Worm (Caenorhabditis elegans) whole organism, L4 larva: ENCODE results near the gene Y53G8AL.3.

Source experiments
- F26F4.8 ChIP-seq: fragments of 200-800 bp; sonication (Bioruptor generic); conservative IDR thresholded peaks from 2 replicates; pipeline ENCODE4 v1.3.6; 2022; ENCODE audit warnings: missing genetic modification characterization, missing compliant biosample characterization
- F37D6.2 ChIP-seq: sonication (generic microtip); optimal IDR thresholded peaks from 2 replicates; lab custom pipeline; 2016; ENCODE audit warnings: mild to moderate bottlenecking, missing genetic modification characterization, missing compliant biosample characterization
- Y48G9A.11 ChIP-seq: fragments of 200-800 bp; sonication (Bioruptor generic); IDR thresholded peaks from 2 replicates; pipeline ENCODE4 v1.3.6; 2022; ENCODE audit warnings: missing genetic modification reagents, missing genetic modification characterization, missing compliant biosample characterization
- Y5F2A.4 ChIP-seq: fragments of 200-800 bp; sonication (Bioruptor generic); optimal IDR thresholded peaks from 2 replicates; lab custom pipeline; 2018; ENCODE audit warnings: mild to moderate bottlenecking, missing genetic modification characterization, missing compliant biosample characterization
- ZK337.2 ChIP-seq: fragments of 200-800 bp; sonication (Bioruptor generic); IDR thresholded peaks from 2 replicates; pipeline ENCODE4 v1.3.6; 2022; ENCODE audit warnings: missing genetic modification reagents, missing genetic modification characterization, missing compliant biosample characterization
- aha-1 ChIP-seq: fragments of 150-350 bp; peaks from one replicate; lab custom pipeline; 2014; ENCODE audit warnings: missing biosample characterization, missing genetic modification characterization
- aly-2 ChIP-seq: sonication (generic microtip); optimal IDR thresholded peaks from 2 replicates; lab custom pipeline; 2018; ENCODE audit warnings: missing biosample characterization, missing genetic modification characterization
- attf-4 ChIP-seq: sonication (generic microtip); optimal IDR thresholded peaks from 3 replicates; lab custom pipeline; 2017; ENCODE audit warnings: missing biosample characterization, missing genetic modification characterization
- ceh-28 ChIP-seq: fragments of 150-350 bp; optimal IDR thresholded peaks from 2 replicates; lab custom pipeline; 2014; ENCODE audit warnings: missing biosample characterization, missing genetic modification reagents, missing genetic modification characterization
- ceh-82 ChIP-seq: sonication (generic microtip); optimal IDR thresholded peaks from 2 replicates; lab custom pipeline; 2017; ENCODE audit warnings: missing biosample characterization, missing genetic modification characterization
- ces-1 ChIP-seq: fragments of 150-350 bp; sonication (generic microtip); optimal IDR thresholded peaks from 4 replicates; lab custom pipeline; 2014; ENCODE audit warnings: missing biosample characterization, missing genetic modification reagents, missing genetic modification characterization
- ctbp-1 ChIP-seq: fragments of 200-800 bp; sonication (Bioruptor generic); IDR thresholded peaks from 2 replicates; pipeline ENCODE4 v1.3.6; 2022; ENCODE audit warnings: missing genetic modification reagents, missing genetic modification characterization, missing compliant biosample characterization
- daf-16 ChIP-seq, 3 experiments: sonication (generic microtip); optimal IDR thresholded peaks; 2 replicates each; lab custom pipeline; 2016 to 2017; ENCODE audit warnings: missing genetic modification characterization in 3 of 3, missing genetic modification reagents in 3 of 3, mild to moderate bottlenecking in 2 of 3, missing compliant biosample characterization in 2 of 3, missing biosample characterization in 1 of 3, moderate library complexity in 1 of 3
- dpl-1 ChIP-seq: fragments of 150-350 bp; optimal IDR thresholded peaks from 2 replicates; lab custom pipeline; 2014; ENCODE audit warnings: missing biosample characterization, missing genetic modification reagents, missing genetic modification characterization
- egl-27 ChIP-seq: sonication (generic microtip); optimal IDR thresholded peaks from 3 replicates; lab custom pipeline; 2017; ENCODE audit warnings: missing biosample characterization, missing genetic modification reagents, missing genetic modification characterization
- egl-43 ChIP-seq: fragments of 200-800 bp; sonication (Bioruptor generic); IDR thresholded peaks from 2 replicates; pipeline ENCODE4 v1.3.6; 2022; ENCODE audit warnings: missing genetic modification reagents, missing genetic modification characterization, missing compliant biosample characterization
- fkh-10 ChIP-seq: fragments of 150-350 bp; optimal IDR thresholded peaks from 2 replicates; lab custom pipeline; 2014; ENCODE audit warnings: missing biosample characterization, missing genetic modification reagents, missing genetic modification characterization
- fos-1 ChIP-seq: fragments of 150-350 bp; optimal IDR thresholded peaks from 2 replicates; lab custom pipeline; 2014; ENCODE audit warnings: missing biosample characterization, missing genetic modification characterization
- hlh-30 ChIP-seq: sonication (generic microtip); optimal IDR thresholded peaks from 2 replicates; lab custom pipeline; 2017; ENCODE audit warnings: antibody characterized with exemption, mild to moderate bottlenecking, missing genetic modification characterization, missing compliant biosample characterization; ENCODE audit not compliant: insufficient read depth
- madf-9 ChIP-seq: fragments of 200-800 bp; sonication (Bioruptor generic); conservative IDR thresholded peaks from 2 replicates; pipeline ENCODE4 v1.3.6; 2022; ENCODE audit warnings: missing genetic modification reagents, missing genetic modification characterization, missing compliant biosample characterization
- mes-2 ChIP-seq: sonication (generic microtip); optimal IDR thresholded peaks from 2 replicates; lab custom pipeline; 2016; ENCODE audit warnings: missing genotype, mild to moderate bottlenecking, missing genetic modification characterization, missing compliant biosample characterization; ENCODE audit not compliant: poor library complexity, severe bottlenecking
- nhr-111 ChIP-seq: fragments of 200-800 bp; sonication (Bioruptor generic); optimal IDR thresholded peaks from 2 replicates; lab custom pipeline; 2018; ENCODE audit warnings: mild to moderate bottlenecking, missing genetic modification characterization, missing compliant biosample characterization
- nhr-48 ChIP-seq: sonication (generic microtip); optimal IDR thresholded peaks from 2 replicates; lab custom pipeline; 2016; ENCODE audit warnings: mild to moderate bottlenecking, missing genetic modification characterization, missing compliant biosample characterization
- nhr-76 ChIP-seq: fragments of 150-350 bp; optimal IDR thresholded peaks from 2 replicates; lab custom pipeline; 2014; ENCODE audit warnings: missing biosample characterization, missing genetic modification characterization
- nhr-77 ChIP-seq: fragments of 150-350 bp; optimal IDR thresholded peaks from 2 replicates; lab custom pipeline; 2014; ENCODE audit warnings: missing biosample characterization, missing genetic modification characterization
- php-3 ChIP-seq: fragments of 200-800 bp; sonication (Bioruptor generic); IDR thresholded peaks from 2 replicates; pipeline ENCODE4 v1.3.6; 2022; ENCODE audit warnings: missing genetic modification reagents, missing genetic modification characterization, missing compliant biosample characterization
- pqm-1 ChIP-seq: sonication (generic microtip); optimal IDR thresholded peaks from 2 replicates; lab custom pipeline; 2017; ENCODE audit warnings: missing biosample characterization, missing genetic modification characterization
- set-16 ChIP-seq: fragments of 200-800 bp; sonication (Bioruptor generic); IDR thresholded peaks from 2 replicates; pipeline ENCODE4 v1.3.6; 2022; ENCODE audit warnings: missing genetic modification reagents, missing genetic modification characterization, missing compliant biosample characterization
- skn-1 ChIP-seq: fragments of 150-350 bp; optimal IDR thresholded peaks from 2 replicates; lab custom pipeline; 2014; ENCODE audit warnings: missing biosample characterization, missing genetic modification characterization
- spr-1 ChIP-seq: sonication (generic microtip); optimal IDR thresholded peaks from 2 replicates; lab custom pipeline; 2016; ENCODE audit warnings: mild to moderate bottlenecking, missing genetic modification characterization, missing compliant biosample characterization
- unc-39 ChIP-seq: sonication (generic microtip); optimal IDR thresholded peaks from 2 replicates; lab custom pipeline; 2017; ENCODE audit warnings: missing biosample characterization, missing genetic modification characterization
- unc-62 ChIP-seq, 3 experiments: fragments of 150-350 bp in 1 of 3; sonication (generic microtip); optimal IDR thresholded peaks in 2 of 3; peaks in 1 of 3; 1 replicate in 1 of 3; 2 replicates in 2 of 3; lab custom pipeline; 2014 to 2017; ENCODE audit warnings: missing biosample characterization in 3 of 3, missing genetic modification characterization in 3 of 3, missing genetic modification reagents in 3 of 3, missing genotype in 1 of 3
- vab-7 ChIP-seq: fragments of 200-800 bp; sonication (Bioruptor generic); IDR thresholded peaks from 2 replicates; pipeline ENCODE4 v1.3.6; 2022; ENCODE audit warnings: missing genetic modification reagents, missing genetic modification characterization, missing compliant biosample characterization
- zag-1 ChIP-seq: fragments of 150-350 bp; optimal IDR thresholded peaks from 2 replicates; lab custom pipeline; 2014; ENCODE audit warnings: missing biosample characterization, missing genetic modification characterization
- zfp-2 ChIP-seq: sonication (generic microtip); optimal IDR thresholded peaks from 2 replicates; lab custom pipeline; 2016; ENCODE audit warnings: mild to moderate bottlenecking, missing genetic modification characterization, missing compliant biosample characterization
- zfp-3 ChIP-seq: fragments of 200-800 bp; sonication (Bioruptor generic); conservative IDR thresholded peaks from 2 replicates; pipeline ENCODE4 v1.3.6; 2022; ENCODE audit warnings: missing genetic modification reagents, missing genetic modification characterization, missing compliant biosample characterization

Gene Y53G8AL.3

ce11 chrIII:3242379-3242778 is 10.6 kb downstream of the Y53G8AL.3 start:
- TF ChIP-seq ceh-28 (tag; lab: Kevin White, UChicago) (peak; percentile 89), mes-2 (tag; lab: Kevin White, UChicago) (no peak)
- TF ChIP-seq, all 104 proteins: peak for 1

DNA sequence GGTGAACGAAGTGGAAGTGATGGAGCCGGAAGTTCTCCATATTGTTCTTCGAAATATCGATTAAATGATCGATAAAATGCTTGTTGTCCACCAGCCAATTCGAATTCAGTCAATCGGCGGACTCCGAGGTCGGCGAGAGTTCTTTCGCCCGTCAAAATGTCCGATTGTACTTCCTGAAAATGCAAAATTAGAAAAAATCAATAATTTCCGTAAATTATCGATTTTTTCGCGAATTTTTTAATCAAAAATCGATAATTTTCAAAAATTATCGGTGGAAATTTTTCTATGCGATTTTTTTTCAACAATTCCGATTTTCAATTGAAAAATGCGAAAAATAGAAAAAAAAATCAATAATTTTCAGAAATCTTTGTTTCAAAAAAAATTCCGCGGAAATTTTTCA is 11.0 kb downstream of the Y53G8AL.3 start:
- TF ChIP-seq ceh-28 (tag; lab: Kevin White, UChicago): peak; percentile 57
- no peak for TF ChIP-seq set-16 (GFP tag; lab: Robert Waterston, UW)

- TF ChIP-seq aly-2 (tag; lab: Kevin White, UChicago): no peak
- peak; percentile 31 for TF ChIP-seq ceh-28 (tag; lab: Kevin White, UChicago)
These were observed 11.6 kb downstream of the Y53G8AL.3 start for ce11 chrIII:3241361-3241760.

DNA sequence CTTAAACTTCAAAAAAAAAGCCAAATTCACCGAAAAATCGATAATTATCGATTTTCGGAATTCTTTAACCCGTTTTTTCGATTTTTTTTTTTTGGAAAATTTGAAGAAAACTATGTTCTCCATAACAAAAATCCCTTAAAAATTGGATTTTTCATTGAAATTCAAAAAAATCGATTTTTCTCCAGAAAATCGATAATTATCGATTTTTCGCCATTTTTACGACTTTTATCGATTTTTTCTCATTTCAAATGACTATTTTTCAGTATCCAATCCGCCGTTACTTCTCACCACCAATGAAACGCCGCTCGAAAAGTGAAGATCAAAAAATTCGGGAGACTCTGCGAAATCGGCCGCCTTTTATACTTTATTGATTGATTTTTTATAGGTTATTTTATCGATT is 12.1 kb downstream of the Y53G8AL.3 start:
- no peak for TF ChIP-seq ctbp-1
- TF ChIP-seq Y48G9A.11 (GFP tag; lab: Robert Waterston, UW): no peak
- TF ChIP-seq skn-1 (tag; lab: Kevin White, UChicago): no peak
- TF ChIP-seq zag-1 (tag; lab: Kevin White, UChicago): no peak
- no peak for TF ChIP-seq vab-7 (GFP tag; lab: Robert Waterston, UW)
- no peak for TF ChIP-seq nhr-76
- TF ChIP-seq unc-39: no peak
- no peak for TF ChIP-seq egl-27 (tag; lab: Kevin White, UChicago)
- TF ChIP-seq pqm-1 (tag; lab: Kevin White, UChicago): no peak
- peak; percentile 15 for TF ChIP-seq aha-1 (tag; lab: Kevin White, UChicago)
- no peak for TF ChIP-seq Y5F2A.4 (GFP tag; lab: Kevin White, UChicago)
- no peak for TF ChIP-seq ceh-82 (tag; lab: Kevin White, UChicago)
- peak in 1 of 2 experiments; percentile 10 for TF ChIP-seq unc-62 (GFP tag; optimal IDR thresholded peaks at IDR 0.05 in 1 of 2; lab: Kevin White, UChicago)
- TF ChIP-seq unc-62 (tag; optimal IDR thresholded peaks at IDR 0.05; lab: Kevin White, UChicago): no peak
- TF ChIP-seq egl-43: no peak
- TF ChIP-seq nhr-111 (GFP tag; lab: Kevin White, UChicago): no peak
- TF ChIP-seq nhr-48: no peak
- no peak for TF ChIP-seq F37D6.2 (tag; lab: Kevin White, UChicago)
- TF ChIP-seq ceh-28 (tag; lab: Kevin White, UChicago): peak; percentile 88
- TF ChIP-seq zfp-3 (GFP tag; lab: Robert Waterston, UW): no peak
- no peak for TF ChIP-seq php-3 (GFP tag; lab: Robert Waterston, UW)

ce11 chrIII:3232650-3233152 is 20.2 kb downstream of the Y53G8AL.3 start, which contains the start of gene Y53G8AL.1:
Y53G8AL.1 (plus strand) TSS chrIII:3233102.
- TF ChIP-seq set-16 (GFP tag; lab: Robert Waterston, UW): peak; percentile 71
- TF ChIP-seq unc-39: no peak
- no peak for TF ChIP-seq ces-1

DNA sequence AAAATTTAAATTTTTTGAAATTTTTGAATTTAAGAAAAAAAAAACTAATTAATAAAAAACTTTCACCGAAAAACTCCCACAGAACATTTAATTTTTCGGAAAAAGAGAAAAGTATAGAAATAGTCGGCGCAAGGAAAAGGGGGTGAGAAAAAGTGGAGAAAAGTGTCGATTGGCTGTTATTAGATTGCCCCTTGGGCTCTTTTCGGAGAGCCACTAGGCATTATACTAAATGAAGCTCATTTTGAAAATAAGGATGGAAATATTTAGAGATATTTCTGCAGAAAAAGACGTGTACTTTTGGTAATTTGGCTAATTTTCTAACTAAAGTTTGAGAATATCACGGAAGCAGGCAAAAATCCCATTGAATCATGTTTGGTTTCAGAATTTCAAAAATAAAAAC is 28.8 kb downstream of the Y53G8AL.3 start:
- TF ChIP-seq ZK337.2 (no peak), spr-1 (no peak)

DNA sequence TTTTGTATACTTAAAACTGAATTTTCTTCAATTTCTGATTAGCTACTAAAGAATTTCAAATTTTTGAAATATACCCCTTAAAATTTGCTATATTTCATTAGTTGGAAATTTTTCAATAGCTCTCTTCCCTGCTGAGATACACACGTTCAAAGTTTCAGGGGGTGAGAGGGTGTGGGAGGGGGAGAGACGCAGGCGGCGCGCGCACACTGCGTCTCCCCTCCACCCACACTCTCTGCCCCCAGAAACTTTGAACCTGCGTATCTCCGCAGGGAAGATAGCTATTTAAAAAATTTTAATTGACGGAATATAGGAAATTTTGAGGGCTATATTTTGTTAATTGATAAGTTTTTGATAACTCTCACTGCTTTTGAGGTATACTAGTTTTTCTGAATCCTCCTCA is 30.2 kb downstream of the Y53G8AL.3 start:
- TF ChIP-seq attf-4 (tag; lab: Kevin White, UChicago) (no peak), set-16 (GFP tag; lab: Robert Waterston, UW) (peak; percentile 53)

DNA sequence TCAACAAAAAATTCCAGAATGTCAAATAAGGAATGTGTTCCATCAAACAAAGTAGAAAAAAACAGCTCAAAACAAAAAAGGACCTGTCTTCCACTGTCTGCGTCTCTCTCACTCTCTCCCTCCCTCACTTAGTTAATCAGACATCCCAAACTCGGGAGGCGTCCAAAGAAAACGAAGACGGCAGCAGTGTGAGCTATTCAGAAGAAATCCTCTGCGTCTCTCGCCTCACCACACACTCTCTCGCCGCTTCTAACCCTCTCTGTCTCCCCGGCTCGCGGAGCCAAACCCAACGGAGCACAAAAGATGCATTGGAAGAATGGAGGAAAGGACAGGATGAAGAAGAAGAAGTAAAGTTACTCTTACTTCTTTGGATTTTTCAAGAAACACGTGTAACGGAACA is 32.7 kb downstream of the Y53G8AL.3 start:
- TF ChIP-seq daf-16 (GFP tag; optimal IDR thresholded peaks at IDR 0.05; lab: Kevin White, UChicago): no peak
- no peak for TF ChIP-seq daf-16 (tag; optimal IDR thresholded peaks at IDR 0.05; lab: Kevin White, UChicago)
- TF ChIP-seq unc-62 (GFP tag; optimal IDR thresholded peaks at IDR 0.05 in 1 of 2; lab: Kevin White, UChicago): peak in 1 of 2 experiments; percentile 64
- TF ChIP-seq unc-62 (tag; optimal IDR thresholded peaks at IDR 0.05; lab: Kevin White, UChicago): no peak
- TF ChIP-seq set-16 (GFP tag; lab: Robert Waterston, UW): peak; percentile 54; the same call in 1 of the 2 replicates
- TF ChIP-seq nhr-77 (tag; lab: Kevin White, UChicago): no peak
- TF ChIP-seq hlh-30 (tag; lab: Kevin White, UChicago): peak; percentile 17
- peak; percentile 13 for TF ChIP-seq dpl-1 (GFP tag; lab: Kevin White, UChicago)
- TF ChIP-seq madf-9 (GFP tag; lab: Robert Waterston, UW): no peak
- TF ChIP-seq zfp-2 (tag; lab: Kevin White, UChicago): no peak
- TF ChIP-seq fos-1 (tag; lab: Kevin White, UChicago): no peak
- TF ChIP-seq ceh-82 (tag; lab: Kevin White, UChicago): no peak
- TF ChIP-seq aha-1 (tag; lab: Kevin White, UChicago): no peak
- TF ChIP-seq egl-27 (tag; lab: Kevin White, UChicago): no peak
- no peak for TF ChIP-seq F26F4.8 (GFP tag; lab: Robert Waterston, UW)
- TF ChIP-seq fkh-10 (GFP tag; lab: Kevin White, UChicago): peak; percentile 56
- TF ChIP-seq Y48G9A.11 (GFP tag; lab: Robert Waterston, UW): no peak
